Fruit fly (Drosophila melanogaster) whole organism, pupa: ENCODE results near the gene CG7299.

Experiments
- CG14655 ChIP-seq: fragments of 200-800 bp; sonication (Bioruptor generic); optimal IDR thresholded peaks from 3 replicates; lab custom pipeline; 2017; ENCODE audit warnings: mild to moderate bottlenecking, missing biosample characterization, missing genetic modification reagents, missing genetic modification characterization
- CG15710 ChIP-seq: fragments of 200-800 bp; sonication (Bioruptor generic); optimal IDR thresholded peaks from 2 replicates; lab custom pipeline; 2018; ENCODE audit warnings: missing biosample characterization, mild to moderate bottlenecking, missing genetic modification characterization, moderate library complexity
- CG9948 ChIP-seq: fragments of 200-800 bp; sonication (Bioruptor generic); optimal IDR thresholded peaks from 2 replicates; lab custom pipeline; 2018; ENCODE audit warnings: missing biosample characterization, mild to moderate bottlenecking, missing genetic modification characterization, moderate library complexity
- D1 ChIP-seq: fragments of 200-800 bp; sonication (Bioruptor generic); optimal IDR thresholded peaks from 2 replicates; lab custom pipeline; 2018; ENCODE audit warnings: missing biosample characterization, mild to moderate bottlenecking, missing genetic modification characterization, moderate library complexity
- EcR ChIP-seq: fragments of 200-800 bp; sonication (Bioruptor generic); optimal IDR thresholded peaks from 3 replicates; lab custom pipeline; 2019; ENCODE audit warnings: missing biosample characterization, missing genetic modification characterization, mild to moderate bottlenecking, moderate library complexity, missing genetic modification reagents
- gl ChIP-seq: fragments of 200-800 bp; sonication (Bioruptor generic); optimal IDR thresholded peaks from 2 replicates; lab custom pipeline; 2018; ENCODE audit warnings: missing biosample characterization, mild to moderate bottlenecking, missing genetic modification characterization

DNA sequence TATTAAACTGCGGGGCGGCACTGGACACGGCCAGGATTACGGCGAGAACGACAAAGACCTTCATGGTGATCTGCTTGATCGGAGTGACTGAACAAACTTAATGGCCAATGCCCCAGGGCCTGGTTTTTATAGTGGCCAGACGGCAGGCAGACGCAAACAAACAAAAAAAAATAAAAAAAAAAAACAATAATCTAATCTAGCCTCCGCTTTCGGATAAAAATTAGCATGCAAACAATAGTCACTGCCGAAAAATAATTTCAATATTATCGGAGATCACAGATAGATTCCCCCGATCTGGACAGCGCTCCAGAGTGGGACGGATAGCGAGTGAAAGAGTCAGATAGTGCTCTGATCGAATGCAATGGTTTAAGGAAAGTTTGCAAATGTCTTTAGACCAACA lies at the start of gene CG7299:
- TF ChIP-seq EcR (GFP tag; lab: Kevin White, UChicago) (no peak), CG14655 (GFP tag; lab: Kevin White, UChicago) (no peak), CG15710 (tag; lab: Kevin White, UChicago) (no peak), CG9948 (tag; lab: Kevin White, UChicago) (no peak), gl (no peak), D1 (tag; lab: Kevin White, UChicago) (no peak)
